Worm (Caenorhabditis elegans) whole organism, L4 larva: Measurements from ENCODE around the gene K09B11.4.

Experiments
- D1046.2 ChIP-seq: fragments of 200-800 bp; sonication (Bioruptor generic); IDR thresholded peaks from 2 replicates; pipeline ENCODE4 v1.3.6; 2022; ENCODE audit warnings: missing genetic modification characterization, missing compliant biosample characterization
- F10B5.3 ChIP-seq: sonication (generic microtip); optimal IDR thresholded peaks from 2 replicates; lab custom pipeline; 2016; ENCODE audit warnings: mild to moderate bottlenecking, missing genetic modification characterization, missing compliant biosample characterization
- F37D6.2 ChIP-seq: sonication (generic microtip); optimal IDR thresholded peaks from 2 replicates; lab custom pipeline; 2016; ENCODE audit warnings: mild to moderate bottlenecking, missing genetic modification characterization, missing compliant biosample characterization
- R02D3.7 ChIP-seq: fragments of 150-350 bp; sonication (generic microtip); optimal IDR thresholded peaks from 3 replicates; lab custom pipeline; 2014; ENCODE audit warnings: missing biosample characterization, missing genetic modification characterization
- T20F7.1 ChIP-seq: fragments of 200-800 bp; sonication (Bioruptor generic); optimal IDR thresholded peaks from 2 replicates; lab custom pipeline; 2018; ENCODE audit warnings: mild to moderate bottlenecking, missing genetic modification characterization, missing compliant biosample characterization
- T26A8.4 ChIP-seq: fragments of 200-800 bp; sonication (Bioruptor generic); IDR thresholded peaks from 2 replicates; pipeline ENCODE4 v1.3.6; 2022; ENCODE audit warnings: missing genetic modification characterization, missing compliant biosample characterization
- Y5F2A.4 ChIP-seq: fragments of 200-800 bp; sonication (Bioruptor generic); optimal IDR thresholded peaks from 2 replicates; lab custom pipeline; 2018; ENCODE audit warnings: mild to moderate bottlenecking, missing genetic modification characterization, missing compliant biosample characterization
- ama-1 ChIP-seq: fragments of 150-350 bp; optimal IDR thresholded peaks from 2 replicates; lab custom pipeline; 2014; ENCODE audit warnings: inconsistent platforms, mixed read lengths
- ceh-82 ChIP-seq: sonication (generic microtip); optimal IDR thresholded peaks from 2 replicates; lab custom pipeline; 2017; ENCODE audit warnings: missing biosample characterization, missing genetic modification characterization
- ctbp-1 ChIP-seq: fragments of 200-800 bp; sonication (Bioruptor generic); IDR thresholded peaks from 2 replicates; pipeline ENCODE4 v1.3.6; 2022; ENCODE audit warnings: missing genetic modification reagents, missing genetic modification characterization, missing compliant biosample characterization
- daf-16 ChIP-seq, 3 experiments: sonication (generic microtip); optimal IDR thresholded peaks; 2 replicates each; lab custom pipeline; 2016 to 2017; ENCODE audit warnings: missing genetic modification characterization in 3 of 3, missing genetic modification reagents in 3 of 3, mild to moderate bottlenecking in 2 of 3, missing compliant biosample characterization in 2 of 3, missing biosample characterization in 1 of 3, moderate library complexity in 1 of 3
- daf-19 ChIP-seq: fragments of 200-800 bp; sonication (Bioruptor generic); conservative IDR thresholded peaks from 2 replicates; pipeline ENCODE4 v1.3.6; 2022; ENCODE audit warnings: missing genetic modification characterization, missing compliant biosample characterization
- dmd-6 ChIP-seq: fragments of 200-800 bp; sonication (Bioruptor generic); IDR thresholded peaks from 2 replicates; pipeline ENCODE4 v1.3.6; 2022; ENCODE audit warnings: missing genetic modification reagents, missing genetic modification characterization, missing compliant biosample characterization
- dmd-8 ChIP-seq: fragments of 200-800 bp; sonication (Bioruptor generic); IDR thresholded peaks from 2 replicates; pipeline ENCODE4 v1.3.6; 2022; ENCODE audit warnings: missing genetic modification characterization, missing compliant biosample characterization
- duxl-1 ChIP-seq: sonication (generic microtip); optimal IDR thresholded peaks from 2 replicates; lab custom pipeline; 2016; ENCODE audit warnings: mild to moderate bottlenecking, missing genetic modification characterization, moderate library complexity, missing compliant biosample characterization; ENCODE audit not compliant: poor library complexity
- hlh-11 ChIP-seq: fragments of 200-800 bp; sonication (Bioruptor generic); optimal IDR thresholded peaks from 2 replicates; lab custom pipeline; 2018; ENCODE audit warnings: mild to moderate bottlenecking, missing genetic modification characterization, missing compliant biosample characterization
- hlh-30 ChIP-seq: sonication (generic microtip); optimal IDR thresholded peaks from 2 replicates; lab custom pipeline; 2017; ENCODE audit warnings: antibody characterized with exemption, mild to moderate bottlenecking, missing genetic modification characterization, missing compliant biosample characterization; ENCODE audit not compliant: insufficient read depth
- hmg-1.1 ChIP-seq: fragments of 200-800 bp; sonication (Bioruptor generic); IDR thresholded peaks from 2 replicates; pipeline ENCODE4 v1.3.6; 2022; ENCODE audit warnings: missing genetic modification reagents, missing genetic modification characterization, missing compliant biosample characterization
- jun-1 ChIP-seq: fragments of 150-350 bp; optimal IDR thresholded peaks from 2 replicates; lab custom pipeline; 2014; ENCODE audit warnings: missing biosample characterization, missing genetic modification reagents, missing genetic modification characterization
- lin-13 ChIP-seq: fragments of 150-350 bp; optimal IDR thresholded peaks from 2 replicates; lab custom pipeline; 2014; ENCODE audit warnings: missing biosample characterization, missing genetic modification reagents, missing genetic modification characterization
- lin-15B ChIP-seq: fragments of 150-350 bp; sonication (generic microtip); optimal IDR thresholded peaks from 3 replicates; lab custom pipeline; 2014; ENCODE audit warnings: missing biosample characterization, missing genetic modification characterization
- lin-38 ChIP-seq: fragments of 200-800 bp; sonication (Bioruptor generic); IDR thresholded peaks from 2 replicates; pipeline ENCODE4 v1.3.6; 2022; ENCODE audit warnings: missing genetic modification reagents, missing genetic modification characterization, missing compliant biosample characterization
- madf-9 ChIP-seq: fragments of 200-800 bp; sonication (Bioruptor generic); conservative IDR thresholded peaks from 2 replicates; pipeline ENCODE4 v1.3.6; 2022; ENCODE audit warnings: missing genetic modification reagents, missing genetic modification characterization, missing compliant biosample characterization
- mdl-1 ChIP-seq, 2 experiments: fragments of 150-350 bp in 1 of 2; sonication (generic microtip) in 1 of 2; optimal IDR thresholded peaks; 2 replicates each; lab custom pipeline; 2014 to 2017; ENCODE audit warnings: missing biosample characterization in 2 of 2, missing genetic modification characterization in 2 of 2
- mep-1 ChIP-seq: fragments of 150-350 bp; sonication (generic microtip); optimal IDR thresholded peaks from 3 replicates; lab custom pipeline; 2014; ENCODE audit warnings: missing biosample characterization, missing genetic modification characterization
- mes-2 ChIP-seq: sonication (generic microtip); optimal IDR thresholded peaks from 2 replicates; lab custom pipeline; 2016; ENCODE audit warnings: missing genotype, mild to moderate bottlenecking, missing genetic modification characterization, missing compliant biosample characterization; ENCODE audit not compliant: poor library complexity, severe bottlenecking
- mxl-2 ChIP-seq: fragments of 200-800 bp; sonication (Bioruptor generic); conservative IDR thresholded peaks from 2 replicates; pipeline ENCODE4 v1.3.6; 2022; ENCODE audit warnings: missing genetic modification reagents, missing genetic modification characterization, missing compliant biosample characterization
- mxl-3 ChIP-seq: fragments of 200-800 bp; sonication (Bioruptor generic); optimal IDR thresholded peaks from 2 replicates; lab custom pipeline; 2018; ENCODE audit warnings: mild to moderate bottlenecking, missing genetic modification characterization, missing compliant biosample characterization
- nhr-10 ChIP-seq: fragments of 150-350 bp; optimal IDR thresholded peaks from 2 replicates; lab custom pipeline; 2014; ENCODE audit warnings: missing biosample characterization, missing genetic modification characterization
- nhr-102 ChIP-seq: sonication (generic microtip); optimal IDR thresholded peaks from 2 replicates; lab custom pipeline; 2016; ENCODE audit warnings: mild to moderate bottlenecking, missing genetic modification characterization, moderate library complexity, missing compliant biosample characterization
- nhr-11 ChIP-seq: fragments of 150-350 bp; optimal IDR thresholded peaks from 2 replicates; lab custom pipeline; 2014; ENCODE audit warnings: missing biosample characterization, missing genetic modification characterization
- nhr-111 ChIP-seq: fragments of 200-800 bp; sonication (Bioruptor generic); optimal IDR thresholded peaks from 2 replicates; lab custom pipeline; 2018; ENCODE audit warnings: mild to moderate bottlenecking, missing genetic modification characterization, missing compliant biosample characterization
- nhr-42 ChIP-seq: fragments of 200-800 bp; sonication (Bioruptor generic); IDR thresholded peaks from 2 replicates; pipeline ENCODE4 v1.3.6; 2022; ENCODE audit warnings: missing genetic modification characterization, missing compliant biosample characterization
- nhr-48 ChIP-seq: sonication (generic microtip); optimal IDR thresholded peaks from 2 replicates; lab custom pipeline; 2016; ENCODE audit warnings: mild to moderate bottlenecking, missing genetic modification characterization, missing compliant biosample characterization
- nhr-77 ChIP-seq: fragments of 150-350 bp; optimal IDR thresholded peaks from 2 replicates; lab custom pipeline; 2014; ENCODE audit warnings: missing biosample characterization, missing genetic modification characterization
- pha-4 ChIP-seq, 2 experiments: fragments of 150-350 bp in 1 of 2; fragments of 200-800 bp in 1 of 2; sonication (Bioruptor generic) in 1 of 2; IDR thresholded peaks in 1 of 2; optimal IDR thresholded peaks in 1 of 2; 2 replicates each; pipeline versions ENCODE4 v1.3.6 to Lab custom; 2014 to 2022; ENCODE audit warnings: missing genetic modification characterization in 2 of 2, missing genetic modification reagents in 2 of 2, missing biosample characterization in 1 of 2, missing compliant biosample characterization in 1 of 2
- php-3 ChIP-seq: fragments of 200-800 bp; sonication (Bioruptor generic); IDR thresholded peaks from 2 replicates; pipeline ENCODE4 v1.3.6; 2022; ENCODE audit warnings: missing genetic modification reagents, missing genetic modification characterization, missing compliant biosample characterization
- saeg-2 ChIP-seq: fragments of 200-800 bp; sonication (Bioruptor generic); IDR thresholded peaks from 2 replicates; pipeline ENCODE4 v1.3.6; 2022; ENCODE audit warnings: missing genetic modification reagents, missing genetic modification characterization, missing compliant biosample characterization
- sdz-12 ChIP-seq: fragments of 200-800 bp; sonication (Bioruptor generic); optimal IDR thresholded peaks from 2 replicates; lab custom pipeline; 2018; ENCODE audit warnings: mild to moderate bottlenecking, missing genetic modification characterization, missing compliant biosample characterization
- spr-3 ChIP-seq: fragments of 200-800 bp; sonication (Bioruptor generic); optimal IDR thresholded peaks from 2 replicates; lab custom pipeline; 2018; ENCODE audit warnings: mild to moderate bottlenecking, missing genetic modification characterization, missing compliant biosample characterization
- unc-130 ChIP-seq: sonication (generic microtip); optimal IDR thresholded peaks from 2 replicates; lab custom pipeline; 2016; ENCODE audit warnings: missing genetic modification reagents, missing genetic modification characterization, missing compliant biosample characterization
- unc-62 ChIP-seq, 3 experiments: fragments of 150-350 bp in 1 of 3; sonication (generic microtip); optimal IDR thresholded peaks in 2 of 3; peaks in 1 of 3; 1 replicate in 1 of 3; 2 replicates in 2 of 3; lab custom pipeline; 2014 to 2017; ENCODE audit warnings: missing biosample characterization in 3 of 3, missing genetic modification characterization in 3 of 3, missing genetic modification reagents in 3 of 3, missing genotype in 1 of 3
- zag-1 ChIP-seq: fragments of 150-350 bp; optimal IDR thresholded peaks from 2 replicates; lab custom pipeline; 2014; ENCODE audit warnings: missing biosample characterization, missing genetic modification characterization
- zfp-3 ChIP-seq: fragments of 200-800 bp; sonication (Bioruptor generic); conservative IDR thresholded peaks from 2 replicates; pipeline ENCODE4 v1.3.6; 2022; ENCODE audit warnings: missing genetic modification reagents, missing genetic modification characterization, missing compliant biosample characterization

K09B11.4 gene

ce11 chrIV:13386043-13386442 lies 43.3 kb upstream of the K09B11.4 start, which contains the start of the genes Y62E10A.20, Y62E10A.23 and mdt-9 (continued):
- TF ChIP-seq Y5F2A.4 (GFP tag; lab: Kevin White, UChicago), result no peak
- no peak for TF ChIP-seq nhr-11 (tag; lab: Kevin White, UChicago)
- TF ChIP-seq, all 104 proteins: peak for 28

- TF ChIP-seq unc-62 (GFP tag; optimal IDR thresholded peaks at IDR 0.05 in 1 of 2; lab: Kevin White, UChicago) (peak in 1 of 2 experiments; percentile 88), unc-62 (tag; optimal IDR thresholded peaks at IDR 0.05; lab: Kevin White, UChicago) (no peak), php-3 (GFP tag; lab: Robert Waterston, UW) (no peak)
- TF ChIP-seq, all 104 proteins: peak for 1
Measured at ce11 chrIV:13386903-13387302, 42.4 kb upstream of the K09B11.4 start, which contains the start of gene lsm-3. TSS of gene lsm-3 (plus strand) at chrIV:13387203.

- TF ChIP-seq jun-1 (tag; lab: Kevin White, UChicago), result peak; percentile 13
- TF ChIP-seq zag-1 (tag; lab: Kevin White, UChicago), result no peak
- TF ChIP-seq lin-13 (GFP tag; lab: Kevin White, UChicago), result peak; percentile 41
- peak; percentile 81 for TF ChIP-seq daf-19
- TF ChIP-seq ama-1 (lab: Kevin White, UChicago), result peak; percentile 94
- peak in 1 of 2 experiments; percentile 7 for TF ChIP-seq daf-16 (GFP tag; optimal IDR thresholded peaks at IDR 0.05; lab: Kevin White, UChicago)
- no peak for TF ChIP-seq daf-16 (tag; optimal IDR thresholded peaks at IDR 0.05; lab: Kevin White, UChicago)
- TF ChIP-seq dmd-8 (GFP tag; lab: Robert Waterston, UW), result 0 out of 2 replicates have a peak, but pooled peaks have one; percentile 35
- peak; percentile 55 for TF ChIP-seq mes-2 (tag; lab: Kevin White, UChicago)
- TF ChIP-seq mep-1 (tag; lab: Kevin White, UChicago), result peak; percentile 83
- TF ChIP-seq ceh-82 (tag; lab: Kevin White, UChicago), result no peak
- peak; percentile 70 for TF ChIP-seq lin-38 (GFP tag; lab: Robert Waterston, UW)
- TF ChIP-seq saeg-2 (GFP tag; lab: Robert Waterston, UW), result no peak
- peak; percentile 18 for TF ChIP-seq spr-3 (GFP tag; lab: Kevin White, UChicago)
- TF ChIP-seq nhr-42 (GFP tag; lab: Robert Waterston, UW), result peak; percentile 39; the same call in 1 of the 2 replicates
- peak; percentile 30; the same call in 1 of the 2 replicates for TF ChIP-seq dmd-6 (GFP tag; lab: Robert Waterston, UW)
- peak; percentile 49 for TF ChIP-seq nhr-102 (tag; lab: Kevin White, UChicago)
- TF ChIP-seq madf-9 (GFP tag; lab: Robert Waterston, UW), result no peak
- TF ChIP-seq hmg-1.1 (GFP tag; lab: Robert Waterston, UW), result 0 out of 2 replicates have a peak, but pooled peaks have one; percentile 25
- TF ChIP-seq mdl-1 (tag; optimal IDR thresholded peaks at IDR 0.05; lab: Kevin White, UChicago), result peak in 1 of 2 experiments; percentile 50
- TF ChIP-seq unc-130 (GFP tag; lab: Kevin White, UChicago), result no peak
- TF ChIP-seq T26A8.4, result peak; percentile 69
- peak; percentile 50; the same call in 1 of the 2 replicates for TF ChIP-seq ctbp-1
- TF ChIP-seq hlh-11 (tag; lab: Kevin White, UChicago), result peak; percentile 39
- no peak for TF ChIP-seq mxl-3 (GFP tag; lab: Kevin White, UChicago)
- peak; percentile 5 for TF ChIP-seq duxl-1 (tag; lab: Kevin White, UChicago)
- no peak for TF ChIP-seq F10B5.3
- TF ChIP-seq lin-15B (tag; lab: Kevin White, UChicago), result no peak
- TF ChIP-seq nhr-111, result no peak
- peak in 1 of 2 experiments; percentile 81 for TF ChIP-seq unc-62 (GFP tag; optimal IDR thresholded peaks at IDR 0.05 in 1 of 2; lab: Kevin White, UChicago)
- no peak for TF ChIP-seq unc-62 (tag; optimal IDR thresholded peaks at IDR 0.05; lab: Kevin White, UChicago)
- TF ChIP-seq nhr-77, result peak; percentile 60
- TF ChIP-seq sdz-12 (GFP tag; lab: Kevin White, UChicago), result peak; percentile 29
- TF ChIP-seq F37D6.2 (tag; lab: Kevin White, UChicago), result no peak
- TF ChIP-seq zfp-3, result peak; percentile 80
- TF ChIP-seq R02D3.7 (tag; lab: Kevin White, UChicago), result peak; percentile 33
- TF ChIP-seq nhr-10 (tag; lab: Kevin White, UChicago), result peak; percentile 90
- TF ChIP-seq nhr-48, result peak; percentile 56
- TF ChIP-seq hlh-30 (tag; lab: Kevin White, UChicago), result peak; percentile 65
- no peak for TF ChIP-seq D1046.2 (GFP tag; lab: Robert Waterston, UW)
- peak; percentile 43 for TF ChIP-seq T20F7.1
- TF ChIP-seq pha-4 (GFP tag; IDR thresholded peaks at IDR 0.05; lab: Robert Waterston, UW), result peak; percentile 42; the same call in 1 of the 2 replicates
- TF ChIP-seq pha-4 (tag; optimal IDR thresholded peaks at IDR 0.05; lab: Kevin White, UChicago), result no peak
- TF ChIP-seq mxl-2 (GFP tag; lab: Robert Waterston, UW), result peak; percentile 54
Measured at ce11 chrIV:13388779-13389178, 40.6 kb upstream of the K09B11.4 start.
